Fruit fly (Drosophila melanogaster) whole organism, prepupa: ENCODE results near the gene GatA.

Experiments
- Blimp-1 ChIP-seq: fragments of 200-800 bp; sonication (Bioruptor generic); optimal IDR thresholded peaks from 3 replicates; lab custom pipeline; 2017; ENCODE audit warnings: missing biosample characterization, missing genetic modification characterization, mild to moderate bottlenecking, moderate library complexity, missing genetic modification reagents
- CG10631 ChIP-seq: fragments of 200-800 bp; sonication (Bioruptor generic); optimal IDR thresholded peaks from 2 replicates; lab custom pipeline; 2016; ENCODE audit warnings: missing biosample characterization, missing genetic modification characterization
- CG11762 ChIP-seq: fragments of 200-800 bp; sonication (Bioruptor generic); optimal IDR thresholded peaks from 3 replicates; lab custom pipeline; 2016; ENCODE audit warnings: missing biosample characterization, missing genetic modification characterization; ENCODE audit not compliant: insufficient read depth
- CG11902 ChIP-seq: fragments of 200-800 bp; sonication (Bioruptor generic); optimal IDR thresholded peaks from 3 replicates; lab custom pipeline; 2016; ENCODE audit warnings: missing biosample characterization, missing genetic modification characterization
- CG15336 ChIP-seq: fragments of 200-800 bp; sonication (Bioruptor generic); IDR thresholded peaks from 2 replicates; pipeline ENCODE4 v1.3.6; 2022; ENCODE audit warnings: missing biosample characterization, missing genetic modification characterization
- CG1621 ChIP-seq: fragments of 200-800 bp; sonication (Bioruptor generic); optimal IDR thresholded peaks from 3 replicates; lab custom pipeline; 2018; ENCODE audit warnings: missing biosample characterization, mild to moderate bottlenecking, missing genetic modification characterization
- CG16779 ChIP-seq: fragments of 200-800 bp; sonication (Bioruptor generic); optimal IDR thresholded peaks from 3 replicates; lab custom pipeline; 2017; ENCODE audit warnings: missing biosample characterization, mild to moderate bottlenecking, missing genetic modification characterization
- CG3032 ChIP-seq: fragments of 200-800 bp; optimal IDR thresholded peaks from 2 replicates; lab custom pipeline; 2019; ENCODE audit warnings: missing biosample characterization, mild to moderate bottlenecking, missing genetic modification characterization, moderate library complexity
- CG31627 ChIP-seq: fragments of 200-800 bp; sonication (Bioruptor generic); optimal IDR thresholded peaks from 3 replicates; lab custom pipeline; 2016; ENCODE audit warnings: missing biosample characterization, missing genetic modification characterization
- CG32006 ChIP-seq: fragments of 200-800 bp; sonication (Bioruptor generic); optimal IDR thresholded peaks from 3 replicates; lab custom pipeline; 2017; ENCODE audit warnings: missing biosample characterization, mild to moderate bottlenecking, missing genetic modification characterization
- CG34406 ChIP-seq: fragments of 200-800 bp; sonication (Bioruptor generic); optimal IDR thresholded peaks from 3 replicates; lab custom pipeline; 2016; ENCODE audit warnings: missing biosample characterization, missing genetic modification characterization
- CG3919 ChIP-seq: fragments of 200-800 bp; sonication (Bioruptor generic); optimal IDR thresholded peaks from 3 replicates; lab custom pipeline; 2016; ENCODE audit warnings: missing biosample characterization, missing genetic modification characterization
- CG4318 ChIP-seq: fragments of 200-800 bp; sonication (Bioruptor generic); optimal IDR thresholded peaks from 3 replicates; lab custom pipeline; 2017; ENCODE audit warnings: missing biosample characterization, mild to moderate bottlenecking, missing genetic modification characterization
- CG6163 ChIP-seq: fragments of 200-800 bp; sonication (Bioruptor generic); IDR thresholded peaks from 3 replicates; pipeline ENCODE4 v1.3.6; 2022; ENCODE audit warnings: missing biosample characterization, missing genetic modification characterization
- CG6276 ChIP-seq: fragments of 200-800 bp; sonication (Bioruptor generic); optimal IDR thresholded peaks from 2 replicates; lab custom pipeline; 2017; ENCODE audit warnings: missing biosample characterization, mild to moderate bottlenecking, missing genetic modification characterization
- CG6808 ChIP-seq: fragments of 200-800 bp; sonication (Bioruptor generic); optimal IDR thresholded peaks from 3 replicates; lab custom pipeline; 2017; ENCODE audit warnings: missing biosample characterization, missing genetic modification characterization, mild to moderate bottlenecking, moderate library complexity, missing genetic modification reagents
- CG6854 ChIP-seq: fragments of 200-800 bp; sonication (Bioruptor generic); optimal IDR thresholded peaks from 2 replicates; lab custom pipeline; 2017; ENCODE audit warnings: missing biosample characterization, mild to moderate bottlenecking, missing genetic modification characterization
- CG7368 ChIP-seq: fragments of 200-800 bp; sonication (Bioruptor generic); optimal IDR thresholded peaks from 3 replicates; lab custom pipeline; 2016; ENCODE audit warnings: missing biosample characterization, missing genetic modification characterization
- CG8319 ChIP-seq: fragments of 200-800 bp; sonication (Bioruptor generic); optimal IDR thresholded peaks from 3 replicates; lab custom pipeline; 2016; ENCODE audit warnings: missing biosample characterization, missing genetic modification characterization
- CG8632 ChIP-seq: fragments of 200-800 bp; sonication (Bioruptor generic); optimal IDR thresholded peaks from 3 replicates; lab custom pipeline; 2016; ENCODE audit warnings: missing biosample characterization, missing genetic modification characterization
- Eip78C ChIP-seq: fragments of 200-800 bp; sonication (Bioruptor generic); peaks from one replicate; lab custom pipeline; 2016; ENCODE audit warnings: missing biosample characterization, missing genetic modification characterization
- Eip93F ChIP-seq: fragments of 200-800 bp; sonication (Bioruptor generic); optimal IDR thresholded peaks from 2 replicates; lab custom pipeline; 2016; ENCODE audit warnings: missing biosample characterization, mild to moderate bottlenecking, missing genetic modification characterization
- Ets21C ChIP-seq: fragments of 200-800 bp; sonication (Bioruptor generic); optimal IDR thresholded peaks from 3 replicates; lab custom pipeline; 2016; ENCODE audit warnings: missing biosample characterization, missing genetic modification characterization
- Ets96B ChIP-seq: fragments of 200-800 bp; optimal IDR thresholded peaks from 2 replicates; lab custom pipeline; 2019; ENCODE audit warnings: missing biosample characterization, mild to moderate bottlenecking, missing genetic modification characterization, moderate library complexity
- Hr38 ChIP-seq: sonication (Bioruptor generic); optimal IDR thresholded peaks from 2 replicates; lab custom pipeline; 2016; ENCODE audit warnings: missing biosample characterization, missing genetic modification characterization
- Hr39 ChIP-seq: fragments of 200-800 bp; sonication (Bioruptor generic); optimal IDR thresholded peaks from 2 replicates; lab custom pipeline; 2016; ENCODE audit warnings: missing biosample characterization, missing genetic modification characterization
- Hr4 ChIP-seq: fragments of 200-800 bp; sonication (Bioruptor generic); optimal IDR thresholded peaks from 3 replicates; lab custom pipeline; 2016; ENCODE audit warnings: missing biosample characterization, missing genetic modification characterization
- Lpt ChIP-seq: fragments of 200-800 bp; sonication (Bioruptor generic); optimal IDR thresholded peaks from 3 replicates; lab custom pipeline; 2016; ENCODE audit warnings: missing biosample characterization, missing genetic modification characterization
- Met ChIP-seq: fragments of 200-800 bp; sonication (Bioruptor generic); optimal IDR thresholded peaks from 3 replicates; lab custom pipeline; 2016; ENCODE audit warnings: missing biosample characterization, missing genetic modification characterization
- OdsH ChIP-seq: fragments of 200-800 bp; sonication (Bioruptor generic); optimal IDR thresholded peaks from 3 replicates; lab custom pipeline; 2016; ENCODE audit warnings: missing biosample characterization, missing genetic modification characterization
- Smox ChIP-seq: fragments of 200-800 bp; sonication (Bioruptor generic); optimal IDR thresholded peaks from 3 replicates; lab custom pipeline; 2016; ENCODE audit warnings: missing biosample characterization, missing genetic modification characterization
- Sox102F ChIP-seq: fragments of 200-800 bp; sonication (Bioruptor generic); optimal IDR thresholded peaks from 2 replicates; lab custom pipeline; 2016; ENCODE audit warnings: missing biosample characterization, mild to moderate bottlenecking, missing genetic modification characterization
- Sox14 ChIP-seq: fragments of 200-800 bp; sonication (Bioruptor generic); optimal IDR thresholded peaks from 3 replicates; lab custom pipeline; 2016; ENCODE audit warnings: missing biosample characterization, missing genetic modification characterization
- Sox15 ChIP-seq: fragments of 200-800 bp; sonication (Bioruptor generic); optimal IDR thresholded peaks from 3 replicates; lab custom pipeline; 2016; ENCODE audit warnings: missing biosample characterization, missing genetic modification characterization
- achi ChIP-seq: fragments of 200-800 bp; sonication (Bioruptor generic); optimal IDR thresholded peaks from 3 replicates; lab custom pipeline; 2016; ENCODE audit warnings: missing biosample characterization, missing genetic modification characterization
- acj6 ChIP-seq: fragments of 200-800 bp; sonication (Bioruptor generic); optimal IDR thresholded peaks from 3 replicates; lab custom pipeline; 2016; ENCODE audit warnings: missing biosample characterization, missing genetic modification characterization
- cyc ChIP-seq: fragments of 200-800 bp; sonication (Bioruptor generic); optimal IDR thresholded peaks from 3 replicates; lab custom pipeline; 2016; ENCODE audit warnings: missing biosample characterization, missing genetic modification characterization
- dsx ChIP-seq: fragments of 200-800 bp; optimal IDR thresholded peaks from 3 replicates; lab custom pipeline; 2019; ENCODE audit warnings: missing biosample characterization, mild to moderate bottlenecking, missing genetic modification characterization, moderate library complexity; ENCODE audit not compliant: poor library complexity, severe bottlenecking
- eg ChIP-seq: fragments of 200-800 bp; sonication (Bioruptor generic); IDR thresholded peaks from 3 replicates; pipeline ENCODE4 v1.3.6; 2022; ENCODE audit warnings: missing biosample characterization, missing genetic modification characterization
- esn ChIP-seq: fragments of 200-800 bp; sonication (Bioruptor generic); optimal IDR thresholded peaks from 2 replicates; lab custom pipeline; 2016; ENCODE audit warnings: missing biosample characterization, mild to moderate bottlenecking, missing genetic modification characterization, moderate library complexity
- fd59A ChIP-seq: fragments of 200-800 bp; sonication (Bioruptor generic); optimal IDR thresholded peaks from 2 replicates; lab custom pipeline; 2017; ENCODE audit warnings: missing biosample characterization, mild to moderate bottlenecking, missing genetic modification characterization, missing genetic modification reagents
- fd85E ChIP-seq: fragments of 200-800 bp; sonication (Bioruptor generic); optimal IDR thresholded peaks from 3 replicates; lab custom pipeline; 2016; ENCODE audit warnings: missing biosample characterization, missing genetic modification characterization
- fkh ChIP-seq: fragments of 200-800 bp; sonication (Bioruptor generic); optimal IDR thresholded peaks from 3 replicates; lab custom pipeline; 2017; ENCODE audit warnings: missing biosample characterization, mild to moderate bottlenecking, missing genetic modification characterization, moderate library complexity
- net ChIP-seq: fragments of 200-800 bp; sonication (Bioruptor generic); optimal IDR thresholded peaks from 3 replicates; lab custom pipeline; 2016; ENCODE audit warnings: missing biosample characterization, missing genetic modification characterization
- salr ChIP-seq, 2 experiments: fragments of 200-800 bp; sonication (Bioruptor generic); optimal IDR thresholded peaks; 3 replicates each; lab custom pipeline; 2016 to 2018; ENCODE audit warnings: missing biosample characterization in 2 of 2, missing genetic modification characterization in 2 of 2, mild to moderate bottlenecking in 1 of 2
- ss ChIP-seq, 2 experiments: fragments of 200-800 bp; sonication (Bioruptor generic); optimal IDR thresholded peaks; 2 replicates in 1 of 2; 3 replicates in 1 of 2; lab custom pipeline; 2017 to 2018; ENCODE audit warnings: mild to moderate bottlenecking in 2 of 2, missing biosample characterization in 2 of 2, missing genetic modification characterization in 2 of 2, moderate library complexity in 1 of 2
- svp ChIP-seq: fragments of 200-800 bp; sonication (Bioruptor generic); peaks from one replicate; lab custom pipeline; 2016; ENCODE audit warnings: missing biosample characterization, missing genetic modification characterization
- vri ChIP-seq: fragments of 200-800 bp; sonication (Bioruptor generic); optimal IDR thresholded peaks from 3 replicates; lab custom pipeline; 2016; ENCODE audit warnings: missing biosample characterization, mild to moderate bottlenecking, missing genetic modification characterization

GatA gene

dm6 chr3R:19075135-19075534, 46.5 kb upstream of the GatA start (continued):
- TF ChIP-seq Ets96B (tag; lab: Kevin White, UChicago) (peak; percentile 54), vri (GFP tag; lab: Kevin White, UChicago) (no peak), CG34406 (no peak), Hr4 (GFP tag; lab: Kevin White, UChicago) (peak; percentile 42), CG6163 (GFP tag; lab: Robert Waterston, UW) (peak; percentile 65), acj6 (peak; percentile 39), CG4318 (GFP tag; lab: Kevin White, UChicago) (no peak), achi (GFP tag; lab: Kevin White, UChicago) (peak; percentile 23), OdsH (GFP tag; lab: Kevin White, UChicago) (peak; percentile 29), CG8319 (peak; percentile 10), CG3919 (GFP tag; lab: Kevin White, UChicago) (peak; percentile 45)

DNA sequence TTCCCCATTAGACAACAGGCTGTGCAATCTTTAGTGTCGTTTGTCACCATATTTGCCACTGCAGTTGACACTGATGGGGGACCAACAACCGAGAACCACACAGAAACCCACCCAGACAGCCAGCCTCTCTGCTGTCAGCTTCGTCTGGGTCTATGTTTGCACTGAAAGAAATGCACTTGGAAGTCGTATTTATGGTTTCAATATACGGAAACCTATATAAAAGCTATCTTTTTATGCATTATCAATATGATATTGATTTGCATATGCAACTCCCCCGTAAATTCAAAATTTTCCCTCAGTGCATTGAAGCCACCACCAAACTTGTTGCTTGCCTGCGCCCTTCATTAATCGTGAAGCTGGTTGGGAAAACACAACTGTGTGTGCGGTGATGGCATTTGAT, 45.5 kb upstream of the GatA start:
- peak; percentile 13 for TF ChIP-seq Sox102F (GFP tag; lab: Kevin White, UChicago)
- TF ChIP-seq CG11902 (GFP tag; lab: Kevin White, UChicago) = no peak
- peak; percentile 71 for TF ChIP-seq CG3919 (GFP tag; lab: Kevin White, UChicago)
- TF ChIP-seq cyc (GFP tag; lab: Kevin White, UChicago) = peak; percentile 19
- TF ChIP-seq CG6276 (GFP tag; lab: Kevin White, UChicago) = peak; percentile 69
- no peak for TF ChIP-seq Blimp-1 (GFP tag; lab: Kevin White, UChicago)
- TF ChIP-seq Ets21C = no peak
- peak; percentile 91 for TF ChIP-seq CG6163 (GFP tag; lab: Robert Waterston, UW)
- peak; percentile 67 for TF ChIP-seq Sox14 (GFP tag; lab: Kevin White, UChicago)
- peak; percentile 29 for TF ChIP-seq CG3032
- TF ChIP-seq salr (GFP tag; optimal IDR thresholded peaks at IDR 0.05; lab: Kevin White, UChicago) = peak; percentile 12 to 56
- peak; percentile 10 for TF ChIP-seq CG8319
- peak; percentile 41 for TF ChIP-seq CG6808
- TF ChIP-seq CG8632 (GFP tag; lab: Kevin White, UChicago) = peak; percentile 6
- TF ChIP-seq fd85E (GFP tag; lab: Kevin White, UChicago) = no peak
- no peak for TF ChIP-seq Eip93F (GFP tag; lab: Kevin White, UChicago)
- TF ChIP-seq CG31627 (GFP tag; lab: Kevin White, UChicago) = peak; percentile 22
- TF ChIP-seq ss (GFP tag; optimal IDR thresholded peaks at IDR 0.05; lab: Kevin White, UChicago) = peak in 1 of 2 experiments; percentile 0
- peak; percentile 75 for TF ChIP-seq Ets96B (tag; lab: Kevin White, UChicago)
- peak; percentile 67 for TF ChIP-seq CG10631 (GFP tag; lab: Kevin White, UChicago)
- TF ChIP-seq vri (GFP tag; lab: Kevin White, UChicago) = no peak
- TF ChIP-seq Eip78C (GFP tag; lab: Kevin White, UChicago) = peak; percentile 82
- peak; percentile 18 for TF ChIP-seq Met
- TF ChIP-seq CG7368 = peak; percentile 22
- peak; percentile 34 for TF ChIP-seq CG4318 (GFP tag; lab: Kevin White, UChicago)
- TF ChIP-seq Smox = no peak
- TF ChIP-seq CG15336 (GFP tag; lab: Robert Waterston, UW) = peak; percentile 74
- peak; percentile 2 for TF ChIP-seq Sox15 (GFP tag; lab: Kevin White, UChicago)
- no peak for TF ChIP-seq fkh
- no peak for TF ChIP-seq esn (GFP tag; lab: Kevin White, UChicago)
- TF ChIP-seq CG1621 (tag; lab: Kevin White, UChicago) = peak; percentile 32
- TF ChIP-seq acj6 = peak; percentile 60
- no peak for TF ChIP-seq CG6854 (GFP tag; lab: Kevin White, UChicago)
- no peak for TF ChIP-seq Hr38
- TF ChIP-seq eg (GFP tag; lab: Robert Waterston, UW) = peak; percentile 85
- peak; percentile 22 for TF ChIP-seq Hr39 (GFP tag; lab: Kevin White, UChicago)
- TF ChIP-seq OdsH (GFP tag; lab: Kevin White, UChicago) = peak; percentile 53
- peak; percentile 62 for TF ChIP-seq Hr4 (GFP tag; lab: Kevin White, UChicago)
- peak; percentile 48 for TF ChIP-seq Lpt (GFP tag; lab: Kevin White, UChicago)
- peak; percentile 50 for TF ChIP-seq net (GFP tag; lab: Kevin White, UChicago)
- TF ChIP-seq CG32006 (GFP tag; lab: Kevin White, UChicago) = peak; percentile 73
- peak; percentile 10 for TF ChIP-seq fd59A (GFP tag; lab: Kevin White, UChicago)
- peak; percentile 47 for TF ChIP-seq dsx (GFP tag; lab: Kevin White, UChicago)
- peak; percentile 29 for TF ChIP-seq svp (GFP tag; lab: Kevin White, UChicago)
- peak; percentile 61 for TF ChIP-seq achi (GFP tag; lab: Kevin White, UChicago)
- TF ChIP-seq CG16779 = peak; percentile 47
- no peak for TF ChIP-seq CG11762 (GFP tag; lab: Kevin White, UChicago)
